Fruit fly (Drosophila melanogaster): ENCODE data around the gene CG15169.

CG15169 gene

DNA sequence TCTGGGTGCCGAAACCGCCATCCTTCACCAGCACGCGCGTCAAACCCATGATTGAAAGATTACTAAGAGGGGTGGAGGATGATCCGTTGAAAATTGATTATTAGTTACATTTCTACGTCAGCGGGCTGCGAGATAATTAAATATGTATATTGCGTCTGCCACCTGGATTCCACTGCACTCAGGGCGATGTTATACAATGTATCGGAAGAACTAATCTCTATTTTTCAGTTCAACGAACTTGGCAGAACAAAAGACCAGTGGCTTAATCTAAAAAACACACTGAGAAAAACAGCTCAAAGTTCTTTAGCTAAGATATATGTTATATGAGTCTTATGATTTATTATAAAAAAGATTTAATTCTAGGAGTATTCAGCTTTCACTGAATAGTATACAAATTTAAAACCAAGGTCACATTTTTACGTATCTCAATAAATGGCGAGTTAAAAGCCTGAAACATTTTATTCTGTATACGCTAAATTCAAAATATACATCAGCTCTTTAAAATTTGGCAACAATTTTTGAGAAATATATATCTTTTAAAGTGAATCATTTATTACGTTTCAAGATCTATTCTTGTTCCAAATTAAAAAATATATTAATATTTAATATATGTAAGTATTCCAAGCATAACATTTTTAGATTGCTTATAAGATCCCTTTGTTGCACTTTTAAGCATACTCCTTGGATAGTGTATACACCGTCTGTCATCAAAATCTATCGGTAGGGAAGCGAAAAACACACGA is 37.1 kb upstream of the CG15169 start (continued):
- no peak for TF ChIP-seq CG6683 (GFP tag; optimal IDR thresholded peaks at IDR 0.05)
- TF ChIP-seq CG10959 (GFP tag; IDR thresholded peaks at IDR 0.05) = no peak
- no peak for TF ChIP-seq gcm2 (GFP tag; optimal IDR thresholded peaks at IDR 0.05)
- TF ChIP-seq Atf-2 (GFP tag; optimal IDR thresholded peaks at IDR 0.05) = no peak
- no peak for TF ChIP-seq danr (GFP tag; IDR thresholded peaks at IDR 0.05)
- TF ChIP-seq Gug (GFP tag; IDR thresholded peaks at IDR 0.05) = no peak
- no peak for TF ChIP-seq CG6765 (GFP tag; optimal IDR thresholded peaks at IDR 0.05)
- TF ChIP-seq sob (GFP tag; IDR thresholded peaks at IDR 0.05) = no peak; the same call in 1 of the 2 replicates
- no peak for TF ChIP-seq wdn (GFP tag; IDR thresholded peaks at IDR 0.05)
- no peak for TF ChIP-seq Mrtf (GFP tag; IDR thresholded peaks at IDR 0.05)
- peak; percentile 18 for TF ChIP-seq phol (tag; optimal IDR thresholded peaks at IDR 0.05)
- no peak for TF ChIP-seq pfk (GFP tag; optimal IDR thresholded peaks at IDR 0.05)
- TF ChIP-seq HLHmδ (GFP tag; optimal IDR thresholded peaks at IDR 0.05) = no peak
- no peak for TF ChIP-seq sna (GFP tag; IDR thresholded peaks at IDR 0.05; ENCODE audit: partially characterized antibody)
- no peak for TF ChIP-seq hth (optimal IDR thresholded peaks at IDR 0.05)
- peak; percentile 8 for TF ChIP-seq Ssrp (tag; optimal IDR thresholded peaks at IDR 0.05)
- TF ChIP-seq pan (optimal IDR thresholded peaks at IDR 0.05) = no peak
- TF ChIP-seq pan (GFP tag; optimal IDR thresholded peaks at IDR 0.05 in 1 of 2, IDR thresholded peaks at IDR 0.05 in 1 of 2) = no peak
- TF ChIP-seq gsb (GFP tag; IDR thresholded peaks at IDR 0.05) = no peak
- no peak for TF ChIP-seq z (GFP tag; IDR thresholded peaks at IDR 0.05)
- no peak for TF ChIP-seq Fer2 (tag; optimal IDR thresholded peaks at IDR 0.05)
- no peak for TF ChIP-seq Dfd (GFP tag; optimal IDR thresholded peaks at IDR 0.05)
- peak; percentile 43 for TF ChIP-seq CoRest (tag; optimal IDR thresholded peaks at IDR 0.05)
- TF ChIP-seq Hsf (GFP tag; optimal IDR thresholded peaks at IDR 0.05) = no peak
- no peak for TF ChIP-seq Camta (GFP tag; optimal IDR thresholded peaks at IDR 0.05)
- TF ChIP-seq Xbp1 (GFP tag; optimal IDR thresholded peaks at IDR 0.05) = no peak
- no peak for TF ChIP-seq CTCF (GFP tag; optimal IDR thresholded peaks at IDR 0.05)
- no peak for TF ChIP-seq CG8765 (GFP tag; IDR thresholded peaks at IDR 0.05)
- no peak for TF ChIP-seq CG4282 (GFP tag; optimal IDR thresholded peaks at IDR 0.05)
- no peak for TF ChIP-seq Kr (GFP tag; optimal IDR thresholded peaks at IDR 0.05)
- no peak for TF ChIP-seq CG16813 (GFP tag; IDR thresholded peaks at IDR 0.05; ENCODE audit: partially characterized antibody)
- TF ChIP-seq CG18599 (GFP tag; optimal IDR thresholded peaks at IDR 0.05) = peak; percentile 43
- no peak for TF ChIP-seq CG14860 (GFP tag; IDR thresholded peaks at IDR 0.05; ENCODE audit: partially characterized antibody)
- TF ChIP-seq H15 (GFP tag; IDR thresholded peaks at IDR 0.05) = no peak
- TF ChIP-seq corto (GFP tag; optimal IDR thresholded peaks at IDR 0.05) = no peak
- no peak for TF ChIP-seq MTF-1 (GFP tag; optimal IDR thresholded peaks at IDR 0.05; ENCODE audit: borderline replicate concordance)
- TF ChIP-seq fu2 (GFP tag; optimal IDR thresholded peaks at IDR 0.05) = no peak
- TF ChIP-seq CG7556 (GFP tag; optimal IDR thresholded peaks at IDR 0.05) = peak; percentile 51
- no peak for TF ChIP-seq shn (GFP tag; optimal IDR thresholded peaks at IDR 0.05)
- TF ChIP-seq CG8388 (GFP tag; optimal IDR thresholded peaks at IDR 0.05) = peak; percentile 22
- no peak for TF ChIP-seq CG12299 (tag; optimal IDR thresholded peaks at IDR 0.05)
- TF ChIP-seq inv (GFP tag; IDR thresholded peaks at IDR 0.05; ENCODE audit: partially characterized antibody) = no peak
- no peak for TF ChIP-seq CG10565 (GFP tag; optimal IDR thresholded peaks at IDR 0.05)
- TF ChIP-seq Hey (tag; optimal IDR thresholded peaks at IDR 0.05) = no peak
- no peak for TF ChIP-seq Taf1 (GFP tag; IDR thresholded peaks at IDR 0.05)
- TF ChIP-seq vfl (GFP tag; optimal IDR thresholded peaks at IDR 0.05) = no peak
- TF ChIP-seq chn (GFP tag; optimal IDR thresholded peaks at IDR 0.05) = no peak
- TF ChIP-seq salm (tag; optimal IDR thresholded peaks at IDR 0.05) = no peak
- TF ChIP-seq HLH54F (GFP tag; optimal IDR thresholded peaks at IDR 0.05) = no peak
- no peak for TF ChIP-seq CG7928 (GFP tag; optimal IDR thresholded peaks at IDR 0.05)
- no peak for TF ChIP-seq CG18764 (GFP tag; optimal IDR thresholded peaks at IDR 0.05)

All from whole organism, embryonic.